Worm (Caenorhabditis elegans) whole organism, mixed stage, embryonic: ENCODE measurements around the gene F20A1.6.

Experiments
- ceh-43 ChIP-seq: fragments of 200-800 bp; sonication (Bioruptor generic); optimal IDR thresholded peaks from 2 replicates; lab custom pipeline; 2018; ENCODE audit warnings: mild to moderate bottlenecking, missing genetic modification characterization, moderate library complexity, missing compliant biosample characterization
- flh-1 ChIP-seq: fragments of 200-800 bp; sonication (Bioruptor generic); optimal IDR thresholded peaks from 2 replicates; lab custom pipeline; 2018; ENCODE audit warnings: mild to moderate bottlenecking, missing genetic modification characterization, moderate library complexity, missing compliant biosample characterization
- lin-13 ChIP-seq: fragments of 150-350 bp; optimal IDR thresholded peaks from 2 replicates; lab custom pipeline; 2014; ENCODE audit warnings: missing biosample characterization, missing genetic modification characterization

DNA sequence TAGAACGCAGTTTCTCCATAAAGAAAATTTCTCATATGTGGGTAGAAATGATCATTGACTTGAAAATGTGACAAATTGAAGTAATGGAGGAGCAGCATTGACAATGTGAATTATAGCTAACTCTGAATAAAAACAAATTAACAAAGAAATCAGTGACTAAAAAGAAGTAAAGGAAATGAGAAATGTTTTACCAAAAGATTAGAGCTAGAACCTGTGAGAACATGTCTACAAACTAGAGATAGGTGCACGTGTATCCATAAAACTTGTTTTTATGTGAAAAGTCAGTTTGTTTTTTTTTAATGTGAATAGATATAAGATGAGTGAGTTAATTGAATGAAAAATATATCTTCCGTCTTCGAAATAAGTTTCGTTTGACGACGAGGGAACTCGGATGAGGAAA is 47.9 kb downstream of the F20A1.6 start, which contains the start of gene sre-12:
- TF ChIP-seq lin-13 (tag; lab: Kevin White, UChicago) (no peak), flh-1 (GFP tag; lab: Kevin White, UChicago) (no peak), ceh-43 (no peak)
